Fruit fly (Drosophila melanogaster): Measurements from ENCODE around the gene Dnaaf5.

The Dnaaf5 gene

dm6 chr3R:14366882-14367281 lies 5.3 kb upstream of the Dnaaf5 start:
- TF ChIP-seq Hr78 (GFP tag; optimal IDR thresholded peaks at IDR 0.05) (peak in 1 of 2 experiments; percentile 90), sens (GFP tag) (peak; percentile 52), da (GFP tag; optimal IDR thresholded peaks at IDR 0.05) (no peak), CkIIα-i1 (GFP tag; IDR thresholded peaks at IDR 0.05) (no peak), Rfx (GFP tag; IDR thresholded peaks at IDR 0.05) (no peak), CG18764 (GFP tag; optimal IDR thresholded peaks at IDR 0.05) (no peak), wor (GFP tag; IDR thresholded peaks at IDR 0.05) (no peak)

dm6 chr3R:14365918-14366317 lies 4.3 kb upstream of the Dnaaf5 start:
- peak; percentile 36; the same call in 1 of the 3 replicates for TF ChIP-seq CG2199 (GFP tag; IDR thresholded peaks at IDR 0.05)
- peak; percentile 0 for TF ChIP-seq CG15011 (GFP tag; optimal IDR thresholded peaks at IDR 0.05)
- no peak for TF ChIP-seq Med (GFP tag)
- TF ChIP-seq caup (GFP tag; optimal IDR thresholded peaks at IDR 0.05; ENCODE audit: severe bottlenecking), result no peak
- TF ChIP-seq sob (GFP tag; IDR thresholded peaks at IDR 0.05), result 0 out of 2 replicates have a peak, but pooled peaks have one; percentile 16
- TF ChIP-seq CG18764 (GFP tag; optimal IDR thresholded peaks at IDR 0.05), result no peak
- TF ChIP-seq Nf-YA (GFP tag; IDR thresholded peaks at IDR 0.05), result no peak
- peak; percentile 32 for TF ChIP-seq CG34376 (GFP tag; optimal IDR thresholded peaks at IDR 0.05)
- 0 out of 4 replicates have a peak, but pooled peaks have one; percentile 33 for TF ChIP-seq chinmo (GFP tag; IDR thresholded peaks at IDR 0.05; ENCODE audit: partially characterized antibody)
- TF ChIP-seq Fer2 (tag; optimal IDR thresholded peaks at IDR 0.05), result no peak
- TF ChIP-seq Ets65A (GFP tag), result peak; percentile 56

- peak; percentile 71 for TF ChIP-seq sug (tag; optimal IDR thresholded peaks at IDR 0.05)
- no peak for TF ChIP-seq repo (GFP tag; optimal IDR thresholded peaks at IDR 0.05)
- 0 out of 3 replicates have a peak, but pooled peaks have one; percentile 25 for TF ChIP-seq CG11456 (GFP tag; IDR thresholded peaks at IDR 0.05)
- TF ChIP-seq vfl (GFP tag; optimal IDR thresholded peaks at IDR 0.05), result no peak
- TF ChIP-seq CG2199 (GFP tag; IDR thresholded peaks at IDR 0.05), result 0 out of 3 replicates have a peak, but pooled peaks have one; percentile 18
- no peak for TF ChIP-seq CG12744 (GFP tag; optimal IDR thresholded peaks at IDR 0.05)
- no peak for TF ChIP-seq sqz (GFP tag; optimal IDR thresholded peaks at IDR 0.05)
- TF ChIP-seq H2.0 (GFP tag; IDR thresholded peaks at IDR 0.05), result 0 out of 2 replicates have a peak, but pooled peaks have one; percentile 4
- no peak for TF ChIP-seq mld (GFP tag; IDR thresholded peaks at IDR 0.05; ENCODE audit: partially characterized antibody)
- TF ChIP-seq chinmo (GFP tag; IDR thresholded peaks at IDR 0.05; ENCODE audit: partially characterized antibody), result 0 out of 4 replicates have a peak, but pooled peaks have one; percentile 28
- no peak for TF ChIP-seq CG4820 (GFP tag; optimal IDR thresholded peaks at IDR 0.05)
- TF ChIP-seq kay (GFP tag; optimal IDR thresholded peaks at IDR 0.05), result peak; percentile 51
- peak; percentile 79 for TF ChIP-seq crol (GFP tag; IDR thresholded peaks at IDR 0.05)
- TF ChIP-seq CG11504 (tag; optimal IDR thresholded peaks at IDR 0.05), result peak; percentile 28
- peak; percentile 76; the same call in 1 of the 3 replicates for TF ChIP-seq CG6175 (GFP tag; IDR thresholded peaks at IDR 0.05)
- no peak for TF ChIP-seq NFAT (GFP tag; IDR thresholded peaks at IDR 0.05)
- TF ChIP-seq trem (tag; optimal IDR thresholded peaks at IDR 0.05), result no peak
- peak; percentile 37 for TF ChIP-seq CG34376 (GFP tag; optimal IDR thresholded peaks at IDR 0.05)
- TF ChIP-seq abd-A (tag; optimal IDR thresholded peaks at IDR 0.05), result peak; percentile 58
- TF ChIP-seq Abd-B (GFP tag; optimal IDR thresholded peaks at IDR 0.05), result peak; percentile 33
- TF ChIP-seq Nf-YC (tag; optimal IDR thresholded peaks at IDR 0.05), result no peak
Observed at dm6 chr3R:14364156-14364555, 2.6 kb upstream of the Dnaaf5 start.

- TF ChIP-seq z (GFP tag; IDR thresholded peaks at IDR 0.05), result no peak
- no peak for TF ChIP-seq E2f2 (GFP tag; IDR thresholded peaks at IDR 0.05)
- TF ChIP-seq ftz-f1 (GFP tag; optimal IDR thresholded peaks at IDR 0.05), result no peak
- no peak for TF ChIP-seq CG8290 (GFP tag; optimal IDR thresholded peaks at IDR 0.05)
- peak in 1 of 2 experiments; percentile 15 for TF ChIP-seq CG8290 (tag; optimal IDR thresholded peaks at IDR 0.05)
- peak; percentile 1 for TF ChIP-seq CG10543 (GFP tag; optimal IDR thresholded peaks at IDR 0.05)
- TF ChIP-seq ranshi (GFP tag; IDR thresholded peaks at IDR 0.05), result no peak
- no peak for TF ChIP-seq CG17361 (GFP tag; IDR thresholded peaks at IDR 0.05)
- no peak for TF ChIP-seq chn (GFP tag; optimal IDR thresholded peaks at IDR 0.05)
- no peak for TF ChIP-seq twi (tag; optimal IDR thresholded peaks at IDR 0.05)
- no peak for TF ChIP-seq CG11723 (GFP tag; optimal IDR thresholded peaks at IDR 0.05)
- TF ChIP-seq HHEX (GFP tag; optimal IDR thresholded peaks at IDR 0.05), result no peak
- no peak for TF ChIP-seq CG7372 (GFP tag; IDR thresholded peaks at IDR 0.05)
- TF ChIP-seq Eip74EF (GFP tag; optimal IDR thresholded peaks at IDR 0.05), result no peak
Observed at dm6 chr3R:14363172-14363571, 1.6 kb upstream of the Dnaaf5 start.
